Fruit fly (Drosophila melanogaster) whole organism, embryonic: Measurements from ENCODE around the gene vkg.

ENCODE experiments used
- CG17186 ChIP-seq: fragments of 200-800 bp; sonication (Bioruptor generic); optimal IDR thresholded peaks from 3 replicates; lab custom pipeline; 2017; ENCODE audit warnings: missing biosample characterization, missing genetic modification reagents, missing genetic modification characterization
- CG30431 ChIP-seq: fragments of 200-800 bp; sonication (Bioruptor generic); optimal IDR thresholded peaks from 2 replicates; lab custom pipeline; 2017; ENCODE audit warnings: missing biosample characterization, missing genetic modification characterization
- GATAe ChIP-seq: fragments of 200-800 bp; sonication (Bioruptor generic); conservative IDR thresholded peaks from 2 replicates; pipeline ENCODE4 v1.3.6; 2022; ENCODE audit warnings: missing biosample characterization, missing genetic modification characterization
- ken ChIP-seq: fragments of 200-800 bp; sonication (Bioruptor generic); IDR thresholded peaks from 3 replicates; pipeline ENCODE4 v1.3.6; 2022; ENCODE audit warnings: missing biosample characterization, missing genetic modification characterization

DNA sequence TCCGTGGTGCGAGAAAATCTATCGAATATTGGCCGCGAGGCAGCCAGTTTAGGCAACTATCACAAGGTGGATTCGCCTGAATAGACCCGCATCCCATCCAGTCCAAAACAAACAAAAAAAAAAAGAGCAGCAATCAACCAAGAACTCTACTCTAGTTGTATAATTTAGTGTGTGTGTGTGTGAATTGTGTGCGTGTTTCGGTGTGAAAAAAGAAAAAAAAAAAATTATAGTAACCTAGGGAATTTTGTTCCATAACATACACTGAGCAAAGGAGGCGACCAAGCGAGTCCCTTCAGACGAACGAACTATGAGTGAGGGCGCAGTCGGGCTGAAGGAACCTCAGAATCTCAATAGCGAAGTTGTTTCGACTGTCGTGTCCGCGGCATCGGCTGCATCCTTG is 18.3 kb upstream of the vkg start:
- no peak for TF ChIP-seq GATAe (GFP tag; lab: Robert Waterston, UW)
- TF ChIP-seq CG30431 (GFP tag; lab: Kevin White, UChicago): no peak
- no peak for TF ChIP-seq CG17186
- no peak for TF ChIP-seq ken (GFP tag; lab: Robert Waterston, UW)
